ENCODE assay signal across 1 fruit fly cellular context in the genomic region with DNA sequence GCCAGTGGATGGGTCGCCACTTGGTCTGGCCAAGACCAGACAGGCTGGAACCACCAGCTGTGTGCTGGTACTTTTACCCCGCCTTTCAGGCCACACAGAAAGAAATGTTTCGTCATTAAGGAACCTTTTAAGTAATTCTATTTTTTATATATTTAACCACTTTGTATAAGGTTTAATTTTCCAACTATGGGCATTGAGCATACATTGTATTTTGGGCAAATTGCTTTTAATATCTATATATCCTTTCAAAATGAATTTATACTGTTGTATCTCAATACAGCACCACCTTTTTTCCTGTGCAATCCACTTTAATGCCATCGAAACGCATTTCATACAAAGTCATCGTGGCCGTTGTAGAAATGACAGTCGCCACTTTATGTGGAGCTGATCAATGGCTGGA.
A peak's percentile ranks its signal among the peaks of the same experiment; 100 is the strongest.
TF ChIP-seq lines count a peak whose summit lies in the region.

No protein-coding gene starts in this region.

TF ChIP-seq in whole organism, embryonic, 481 proteins besides CTCF, POLR2A, EP300 and RAD21 (continued from another document and continues in another):
- no peak for TF ChIP-seq CG13424 (tag; optimal IDR thresholded peaks at IDR 0.05; lab: Kevin White, UChicago)
- no peak for TF ChIP-seq Pdp1 (GFP tag; optimal IDR thresholded peaks at IDR 0.05; lab: Kevin White, UChicago)
- TF ChIP-seq org-1 (GFP tag; optimal IDR thresholded peaks at IDR 0.05; lab: Kevin White, UChicago) = no peak
- TF ChIP-seq NfI (GFP tag; optimal IDR thresholded peaks at IDR 0.05; lab: Kevin White, UChicago) = no peak
- no peak for TF ChIP-seq crc (GFP tag; optimal IDR thresholded peaks at IDR 0.05; lab: Kevin White, UChicago)
- TF ChIP-seq CG6813 (GFP tag; optimal IDR thresholded peaks at IDR 0.05; lab: Kevin White, UChicago) = no peak
- TF ChIP-seq dm (GFP tag; optimal IDR thresholded peaks at IDR 0.05; lab: Kevin White, UChicago) = no peak
- TF ChIP-seq Blimp-1 (GFP tag; optimal IDR thresholded peaks at IDR 0.05; lab: Kevin White, UChicago) = peak; percentile 61
- no peak for TF ChIP-seq gfzf (GFP tag; optimal IDR thresholded peaks at IDR 0.05; lab: Kevin White, UChicago)
- no peak for TF ChIP-seq Lpt (GFP tag; optimal IDR thresholded peaks at IDR 0.05; lab: Kevin White, UChicago)
- no peak for TF ChIP-seq knrl (GFP tag; IDR thresholded peaks at IDR 0.05; lab: Robert Waterston, UW; ENCODE audit: partially characterized antibody)
- TF ChIP-seq vnd (GFP tag; IDR thresholded peaks at IDR 0.05; lab: Robert Waterston, UW; ENCODE audit: partially characterized antibody) = no peak
- TF ChIP-seq sens (GFP tag; lab: Kevin White, UChicago) = peak; percentile 75
- TF ChIP-seq ap (GFP tag; IDR thresholded peaks at IDR 0.05; lab: Robert Waterston, UW) = no peak
- TF ChIP-seq bsh (GFP tag; optimal IDR thresholded peaks at IDR 0.05; lab: Kevin White, UChicago) = peak in 1 of 2 experiments; percentile 59
- no peak for TF ChIP-seq peb (GFP tag; IDR thresholded peaks at IDR 0.05; lab: Robert Waterston, UW)
- TF ChIP-seq Fer3 (tag; optimal IDR thresholded peaks at IDR 0.05; lab: Kevin White, UChicago) = no peak
- peak; percentile 36 for TF ChIP-seq CG10267 (tag; optimal IDR thresholded peaks at IDR 0.05; lab: Kevin White, UChicago)
- TF ChIP-seq prd (optimal IDR thresholded peaks at IDR 0.05; lab: Kevin White, UChicago) = no peak
- no peak for TF ChIP-seq prd (GFP tag; IDR thresholded peaks at IDR 0.05; lab: Robert Waterston, UW)
- no peak for TF ChIP-seq repo (GFP tag; optimal IDR thresholded peaks at IDR 0.05; lab: Kevin White, UChicago)
- no peak for TF ChIP-seq ken (GFP tag; IDR thresholded peaks at IDR 0.05; lab: Robert Waterston, UW)
- no peak for TF ChIP-seq CG3847 (GFP tag; IDR thresholded peaks at IDR 0.05; lab: Robert Waterston, UW)
- TF ChIP-seq hb (GFP tag; IDR thresholded peaks at IDR 0.05; lab: Robert Waterston, UW; ENCODE audit: partially characterized antibody) = no peak
- TF ChIP-seq luna (GFP tag; optimal IDR thresholded peaks at IDR 0.05; lab: Kevin White, UChicago) = no peak
- no peak for TF ChIP-seq MBD-R2 (GFP tag; IDR thresholded peaks at IDR 0.05; lab: Robert Waterston, UW)
- 0 out of 3 replicates have a peak, but pooled peaks have one; percentile 19 for TF ChIP-seq zfh1 (GFP tag; IDR thresholded peaks at IDR 0.05; lab: Robert Waterston, UW)
- TF ChIP-seq corto (GFP tag; optimal IDR thresholded peaks at IDR 0.05; lab: Kevin White, UChicago) = no peak
- TF ChIP-seq nmo (GFP tag; optimal IDR thresholded peaks at IDR 0.05; lab: Kevin White, UChicago) = peak; percentile 12
- no peak for TF ChIP-seq CG17802 (tag; optimal IDR thresholded peaks at IDR 0.05; lab: Kevin White, UChicago)
- no peak for TF ChIP-seq Dek (tag; optimal IDR thresholded peaks at IDR 0.05; lab: Kevin White, UChicago)
- no peak for TF ChIP-seq mam (GFP tag; optimal IDR thresholded peaks at IDR 0.05; lab: Kevin White, UChicago)
- no peak for TF ChIP-seq CG10209 (GFP tag; optimal IDR thresholded peaks at IDR 0.05; lab: Kevin White, UChicago)
- TF ChIP-seq CG9727 (GFP tag; optimal IDR thresholded peaks at IDR 0.05; lab: Kevin White, UChicago) = peak; percentile 5
- TF ChIP-seq ssp (GFP tag; IDR thresholded peaks at IDR 0.05; lab: Robert Waterston, UW) = no peak
- TF ChIP-seq D (optimal IDR thresholded peaks at IDR 0.05; lab: Kevin White, UChicago) = no peak
- TF ChIP-seq D (GFP tag; optimal IDR thresholded peaks at IDR 0.05; lab: Kevin White, UChicago) = peak; percentile 54
- no peak for TF ChIP-seq CG1602 (GFP tag; optimal IDR thresholded peaks at IDR 0.05; lab: Kevin White, UChicago)
- no peak for TF ChIP-seq sug (tag; optimal IDR thresholded peaks at IDR 0.05; lab: Kevin White, UChicago)
- TF ChIP-seq CG11456 (GFP tag; IDR thresholded peaks at IDR 0.05; lab: Robert Waterston, UW) = no peak
- no peak for TF ChIP-seq kah (GFP tag; optimal IDR thresholded peaks at IDR 0.05; lab: Kevin White, UChicago)
- no peak for TF ChIP-seq z (GFP tag; IDR thresholded peaks at IDR 0.05; lab: Robert Waterston, UW)
- no peak for TF ChIP-seq CG6689 (GFP tag; IDR thresholded peaks at IDR 0.05; lab: Robert Waterston, UW)
- TF ChIP-seq CG8359 (GFP tag; optimal IDR thresholded peaks at IDR 0.05; lab: Kevin White, UChicago; ENCODE audit: borderline replicate concordance) = no peak
- TF ChIP-seq zf30C (GFP tag; optimal IDR thresholded peaks at IDR 0.05; lab: Kevin White, UChicago) = peak; percentile 48
- no peak for TF ChIP-seq CG2678 (tag; optimal IDR thresholded peaks at IDR 0.05; lab: Kevin White, UChicago)
- no peak for TF ChIP-seq Lim3 (GFP tag; IDR thresholded peaks at IDR 0.05; lab: Robert Waterston, UW)
- no peak for TF ChIP-seq Mrtf (GFP tag; IDR thresholded peaks at IDR 0.05; lab: Robert Waterston, UW)
- TF ChIP-seq CG4820 (GFP tag; optimal IDR thresholded peaks at IDR 0.05; lab: Kevin White, UChicago) = peak; percentile 6
- no peak for TF ChIP-seq dpn (GFP tag; optimal IDR thresholded peaks at IDR 0.05; lab: Kevin White, UChicago)
- no peak for TF ChIP-seq pros (GFP tag; optimal IDR thresholded peaks at IDR 0.05; lab: Kevin White, UChicago)
- no peak for TF ChIP-seq CG9797 (GFP tag; optimal IDR thresholded peaks at IDR 0.05; lab: Kevin White, UChicago)
- TF ChIP-seq CG8089 (GFP tag; optimal IDR thresholded peaks at IDR 0.05; lab: Kevin White, UChicago) = no peak
- TF ChIP-seq Gsc (GFP tag; IDR thresholded peaks at IDR 0.05; lab: Robert Waterston, UW) = no peak
- TF ChIP-seq Scr (GFP tag; IDR thresholded peaks at IDR 0.05; lab: Robert Waterston, UW; ENCODE audit: partially characterized antibody) = no peak
- TF ChIP-seq ind (GFP tag; optimal IDR thresholded peaks at IDR 0.05; lab: Kevin White, UChicago) = no peak
- TF ChIP-seq aop (GFP tag; IDR thresholded peaks at IDR 0.05; lab: Robert Waterston, UW) = no peak
- TF ChIP-seq CG8924 (tag; optimal IDR thresholded peaks at IDR 0.05; lab: Kevin White, UChicago) = peak; percentile 3
- TF ChIP-seq rib (GFP tag; IDR thresholded peaks at IDR 0.05; lab: Robert Waterston, UW) = no peak
- no peak for TF ChIP-seq Fer2 (tag; optimal IDR thresholded peaks at IDR 0.05; lab: Kevin White, UChicago)
- no peak for TF ChIP-seq da (GFP tag; optimal IDR thresholded peaks at IDR 0.05; lab: Kevin White, UChicago)
- TF ChIP-seq CG14667 (GFP tag; IDR thresholded peaks at IDR 0.05; lab: Robert Waterston, UW) = no peak
- TF ChIP-seq CG4424 (GFP tag; optimal IDR thresholded peaks at IDR 0.05; lab: Kevin White, UChicago) = peak; percentile 13
- TF ChIP-seq Sox102F (GFP tag; optimal IDR thresholded peaks at IDR 0.05; lab: Kevin White, UChicago) = peak; percentile 28
- peak; percentile 41 for TF ChIP-seq CG7839 (tag; optimal IDR thresholded peaks at IDR 0.05; lab: Kevin White, UChicago)
- TF ChIP-seq gro (GFP tag; optimal IDR thresholded peaks at IDR 0.05; lab: Kevin White, UChicago) = no peak
- peak; percentile 49 for TF ChIP-seq CG6254 (GFP tag; optimal IDR thresholded peaks at IDR 0.05; lab: Kevin White, UChicago)
- peak; percentile 13 for TF ChIP-seq CG17359 (tag; optimal IDR thresholded peaks at IDR 0.05; lab: Kevin White, UChicago)
- peak; percentile 3 for TF ChIP-seq Xbp1 (GFP tag; optimal IDR thresholded peaks at IDR 0.05; lab: Kevin White, UChicago)
- TF ChIP-seq pfk (GFP tag; optimal IDR thresholded peaks at IDR 0.05; lab: Kevin White, UChicago) = no peak
- no peak for TF ChIP-seq CG4282 (GFP tag; optimal IDR thresholded peaks at IDR 0.05; lab: Kevin White, UChicago)
- no peak for TF ChIP-seq CG1233 (GFP tag; optimal IDR thresholded peaks at IDR 0.05; lab: Kevin White, UChicago)
- no peak for TF ChIP-seq CG5953 (GFP tag; IDR thresholded peaks at IDR 0.05; lab: Robert Waterston, UW)
- TF ChIP-seq CG11398 (GFP tag; optimal IDR thresholded peaks at IDR 0.05; lab: Kevin White, UChicago) = no peak
- no peak for TF ChIP-seq Opbp (GFP tag; IDR thresholded peaks at IDR 0.05; lab: Robert Waterston, UW; ENCODE audit: partially characterized antibody)
- no peak for TF ChIP-seq CG7987 (GFP tag; optimal IDR thresholded peaks at IDR 0.05; lab: Kevin White, UChicago)
- no peak for TF ChIP-seq p53 (GFP tag; optimal IDR thresholded peaks at IDR 0.05; lab: Kevin White, UChicago)
- no peak for TF ChIP-seq CG32772 (GFP tag; IDR thresholded peaks at IDR 0.05; lab: Robert Waterston, UW)
- TF ChIP-seq Max (GFP tag; optimal IDR thresholded peaks at IDR 0.05; lab: Kevin White, UChicago) = no peak
- no peak for TF ChIP-seq CG12942 (GFP tag; optimal IDR thresholded peaks at IDR 0.05; lab: Kevin White, UChicago)
- no peak for TF ChIP-seq unc-4 (GFP tag; IDR thresholded peaks at IDR 0.05; lab: Robert Waterston, UW; ENCODE audit: partially characterized antibody)
- TF ChIP-seq CG7963 (GFP tag; IDR thresholded peaks at IDR 0.05; lab: Robert Waterston, UW; ENCODE audit: partially characterized antibody) = no peak
- TF ChIP-seq Deaf1 (tag; optimal IDR thresholded peaks at IDR 0.05; lab: Kevin White, UChicago) = no peak
- TF ChIP-seq stwl (tag; optimal IDR thresholded peaks at IDR 0.05; lab: Kevin White, UChicago) = no peak
- TF ChIP-seq eve (GFP tag; optimal IDR thresholded peaks at IDR 0.05; lab: Kevin White, UChicago) = no peak
- TF ChIP-seq az2 (GFP tag; optimal IDR thresholded peaks at IDR 0.05; lab: Kevin White, UChicago) = no peak
- TF ChIP-seq dan (GFP tag; IDR thresholded peaks at IDR 0.05; lab: Robert Waterston, UW) = no peak
- no peak for TF ChIP-seq CG9817 (tag; optimal IDR thresholded peaks at IDR 0.05; lab: Kevin White, UChicago)
- TF ChIP-seq CG8944 (GFP tag; optimal IDR thresholded peaks at IDR 0.05; lab: Kevin White, UChicago) = no peak
- peak; percentile 62 for TF ChIP-seq phol (tag; optimal IDR thresholded peaks at IDR 0.05; lab: Kevin White, UChicago)
- peak; percentile 24 for TF ChIP-seq Oli (tag; optimal IDR thresholded peaks at IDR 0.05; lab: Kevin White, UChicago)
- peak; percentile 3 for TF ChIP-seq CG16815 (GFP tag; optimal IDR thresholded peaks at IDR 0.05; lab: Kevin White, UChicago)
- TF ChIP-seq disco-r (GFP tag; optimal IDR thresholded peaks at IDR 0.05; lab: Kevin White, UChicago) = no peak
- TF ChIP-seq CG13624 (GFP tag; optimal IDR thresholded peaks at IDR 0.05; lab: Kevin White, UChicago) = no peak
- no peak for TF ChIP-seq CG2202 (tag; optimal IDR thresholded peaks at IDR 0.05; lab: Kevin White, UChicago)
- TF ChIP-seq sqz (GFP tag; optimal IDR thresholded peaks at IDR 0.05; lab: Kevin White, UChicago) = peak; percentile 14
- TF ChIP-seq CG9437 (GFP tag; optimal IDR thresholded peaks at IDR 0.05; lab: Kevin White, UChicago) = no peak
- no peak for TF ChIP-seq Usf (GFP tag; optimal IDR thresholded peaks at IDR 0.05; lab: Kevin White, UChicago)
- no peak for TF ChIP-seq fru (optimal IDR thresholded peaks at IDR 0.05; lab: Kevin White, UChicago)
- TF ChIP-seq CG1603 (tag; optimal IDR thresholded peaks at IDR 0.05; lab: Kevin White, UChicago) = peak; percentile 19
- no peak for TF ChIP-seq pho (GFP tag; optimal IDR thresholded peaks at IDR 0.05; lab: Kevin White, UChicago)
- peak; percentile 56 for TF ChIP-seq fd96Cb (tag; optimal IDR thresholded peaks at IDR 0.05; lab: Kevin White, UChicago)
- TF ChIP-seq sima (GFP tag; optimal IDR thresholded peaks at IDR 0.05; lab: Kevin White, UChicago) = no peak
- no peak for TF ChIP-seq Chrac-16 (GFP tag; optimal IDR thresholded peaks at IDR 0.05; lab: Kevin White, UChicago)
- TF ChIP-seq CG16863 (GFP tag; optimal IDR thresholded peaks at IDR 0.05; lab: Kevin White, UChicago) = no peak
- no peak for TF ChIP-seq CG9609 (GFP tag; optimal IDR thresholded peaks at IDR 0.05; lab: Kevin White, UChicago)
- no peak for TF ChIP-seq sna (GFP tag; IDR thresholded peaks at IDR 0.05; lab: Robert Waterston, UW; ENCODE audit: partially characterized antibody)
- TF ChIP-seq pzg (GFP tag; optimal IDR thresholded peaks at IDR 0.05; lab: Kevin White, UChicago) = no peak
- no peak for TF ChIP-seq GATAe (GFP tag; conservative IDR thresholded peaks at IDR 0.05; lab: Robert Waterston, UW)
- TF ChIP-seq CG12391 (tag; optimal IDR thresholded peaks at IDR 0.05; lab: Kevin White, UChicago) = peak; percentile 21
- TF ChIP-seq vfl (GFP tag; optimal IDR thresholded peaks at IDR 0.05; lab: Kevin White, UChicago) = no peak
- TF ChIP-seq CG31224 (GFP tag; IDR thresholded peaks at IDR 0.05; lab: Robert Waterston, UW) = no peak
- no peak for TF ChIP-seq Hmr (GFP tag; optimal IDR thresholded peaks at IDR 0.05; lab: Kevin White, UChicago)
- no peak for TF ChIP-seq ase (GFP tag; IDR thresholded peaks at IDR 0.05; lab: Robert Waterston, UW)
- TF ChIP-seq ash1 (GFP tag; optimal IDR thresholded peaks at IDR 0.05; lab: Kevin White, UChicago) = no peak
- peak; percentile 70 for TF ChIP-seq CG10979 (tag; optimal IDR thresholded peaks at IDR 0.05; lab: Kevin White, UChicago)
- TF ChIP-seq Trl (optimal IDR thresholded peaks at IDR 0.05; lab: Kevin White, UChicago) = no peak
- no peak for TF ChIP-seq Trl (GFP tag; optimal IDR thresholded peaks at IDR 0.05; lab: Kevin White, UChicago)
- no peak for TF ChIP-seq bowl (GFP tag; IDR thresholded peaks at IDR 0.05; lab: Robert Waterston, UW)
- no peak for TF ChIP-seq Lhr (GFP tag; optimal IDR thresholded peaks at IDR 0.05; lab: Kevin White, UChicago)
- TF ChIP-seq CG14014 (GFP tag; IDR thresholded peaks at IDR 0.05; lab: Robert Waterston, UW) = no peak
- TF ChIP-seq sisA (GFP tag; IDR thresholded peaks at IDR 0.05; lab: Robert Waterston, UW) = no peak
- no peak for TF ChIP-seq ERR (GFP tag; optimal IDR thresholded peaks at IDR 0.05; lab: Kevin White, UChicago)
- no peak for TF ChIP-seq CG4730 (GFP tag; IDR thresholded peaks at IDR 0.05; lab: Robert Waterston, UW)
- no peak for TF ChIP-seq Doc2 (GFP tag; IDR thresholded peaks at IDR 0.05; lab: Robert Waterston, UW)
- TF ChIP-seq tin (GFP tag; optimal IDR thresholded peaks at IDR 0.05; lab: Kevin White, UChicago) = peak; percentile 15
- no peak for TF ChIP-seq Hey (tag; optimal IDR thresholded peaks at IDR 0.05; lab: Kevin White, UChicago)
- no peak for TF ChIP-seq klu (GFP tag; IDR thresholded peaks at IDR 0.05; lab: Robert Waterston, UW)
- TF ChIP-seq CG31441 (GFP tag; IDR thresholded peaks at IDR 0.05; lab: Robert Waterston, UW) = peak; percentile 38; the same call in 1 of the 2 replicates
- TF ChIP-seq ranshi (GFP tag; IDR thresholded peaks at IDR 0.05; lab: Robert Waterston, UW) = no peak
- no peak for TF ChIP-seq Kr (GFP tag; optimal IDR thresholded peaks at IDR 0.05; lab: Kevin White, UChicago)
- TF ChIP-seq CG18262 (tag; optimal IDR thresholded peaks at IDR 0.05; lab: Kevin White, UChicago) = peak; percentile 62
- no peak for TF ChIP-seq CG13296 (GFP tag; optimal IDR thresholded peaks at IDR 0.05; lab: Kevin White, UChicago)
- TF ChIP-seq CG12071 (GFP tag; optimal IDR thresholded peaks at IDR 0.05; lab: Kevin White, UChicago) = no peak
